Worm (Caenorhabditis elegans) whole organism, L3 larva: Measurements from ENCODE around the gene T16G12.13.
"Not testable (repeated sequence)": the region's sequence is repeated elsewhere in the genome, so short reads cannot be mapped to it uniquely, and the experiment has no call there.

Experiments used
- ama-1 ChIP-seq: fragments of 150-350 bp; optimal IDR thresholded peaks from 2 replicates; lab custom pipeline; 2018
- ceh-28 ChIP-seq: fragments of 150-350 bp; optimal IDR thresholded peaks from 2 replicates; lab custom pipeline; 2014; ENCODE audit warnings: missing biosample characterization, missing genetic modification reagents, missing genetic modification characterization
- egl-27 ChIP-seq: sonication (generic microtip); optimal IDR thresholded peaks from 4 replicates; lab custom pipeline; 2017; ENCODE audit warnings: missing biosample characterization, missing genetic modification reagents, missing genetic modification characterization
- elt-2 ChIP-seq: sonication (generic microtip); optimal IDR thresholded peaks from 2 replicates; lab custom pipeline; 2016; ENCODE audit warnings: missing genetic modification reagents, mild to moderate bottlenecking, missing genetic modification characterization, missing compliant biosample characterization
- fkh-10 ChIP-seq: sonication (generic microtip); optimal IDR thresholded peaks from 2 replicates; lab custom pipeline; 2017; ENCODE audit warnings: missing biosample characterization, missing genetic modification reagents, missing genetic modification characterization
- lin-39 ChIP-seq: fragments of 150-350 bp; optimal IDR thresholded peaks from 2 replicates; lab custom pipeline; 2018; ENCODE audit warnings: missing biosample characterization, missing genetic modification reagents, missing genetic modification characterization
- nhr-23 ChIP-seq: fragments of 150-350 bp; optimal IDR thresholded peaks from 2 replicates; lab custom pipeline; 2014; ENCODE audit warnings: missing biosample characterization, missing genetic modification reagents, missing genetic modification characterization
- nhr-25 ChIP-seq: sonication (generic microtip); optimal IDR thresholded peaks from 2 replicates; lab custom pipeline; 2017; ENCODE audit warnings: missing biosample characterization, missing genetic modification characterization
- sea-2 ChIP-seq: fragments of 150-350 bp; sonication (generic microtip); optimal IDR thresholded peaks from 4 replicates; lab custom pipeline; 2014; ENCODE audit warnings: missing biosample characterization, missing genetic modification reagents, missing genetic modification characterization
- snpc-4 ChIP-seq: fragments of 150-350 bp; optimal IDR thresholded peaks from 2 replicates; lab custom pipeline; 2014; ENCODE audit warnings: missing biosample characterization, missing genetic modification characterization
- unc-62 ChIP-seq: fragments of 150-350 bp; sonication (generic microtip); optimal IDR thresholded peaks from 4 replicates; lab custom pipeline; 2014; ENCODE audit warnings: missing biosample characterization, missing genetic modification reagents, missing genetic modification characterization
- ztf-11 ChIP-seq: fragments of 150-350 bp; optimal IDR thresholded peaks from 2 replicates; lab custom pipeline; 2014; ENCODE audit warnings: missing biosample characterization, missing genetic modification characterization

- TF ChIP-seq ama-1 (lab: Kevin White, UChicago); nhr-25 (tag; lab: Kevin White, UChicago); ceh-28; lin-39; egl-27 (tag; lab: Kevin White, UChicago); snpc-4 (tag; lab: Kevin White, UChicago); ztf-11 (tag; lab: Kevin White, UChicago); sea-2 (GFP tag; lab: Kevin White, UChicago); fkh-10 (GFP tag; lab: Kevin White, UChicago); nhr-23 (tag; lab: Kevin White, UChicago); elt-2; unc-62 (GFP tag; lab: Kevin White, UChicago): not testable (repeated sequence)
These were observed 7.4 kb upstream of the T16G12.13 start, which contains the start of gene T16G12.12 for ce11 chrIII:10053312-10053711.
